Worm (Caenorhabditis elegans) whole organism, L4/young adult: Measurements from ENCODE around the gene jkk-1.

Experiments used
- W03F9.2 ChIP-seq: fragments of 150-350 bp; optimal IDR thresholded peaks from 2 replicates; lab custom pipeline; 2014; ENCODE audit warnings: missing biosample characterization, missing genetic modification characterization
- dao-5 ChIP-seq: sonication (generic microtip); optimal IDR thresholded peaks from 2 replicates; lab custom pipeline; 2016; ENCODE audit warnings: missing genotype, missing genetic modification characterization, moderate library complexity, missing compliant biosample characterization
- him-1 ChIP-seq: sonication (generic microtip); optimal IDR thresholded peaks from 2 replicates; lab custom pipeline; 2016; ENCODE audit warnings: missing genotype, missing genetic modification reagents, missing genetic modification characterization, missing compliant biosample characterization

DNA sequence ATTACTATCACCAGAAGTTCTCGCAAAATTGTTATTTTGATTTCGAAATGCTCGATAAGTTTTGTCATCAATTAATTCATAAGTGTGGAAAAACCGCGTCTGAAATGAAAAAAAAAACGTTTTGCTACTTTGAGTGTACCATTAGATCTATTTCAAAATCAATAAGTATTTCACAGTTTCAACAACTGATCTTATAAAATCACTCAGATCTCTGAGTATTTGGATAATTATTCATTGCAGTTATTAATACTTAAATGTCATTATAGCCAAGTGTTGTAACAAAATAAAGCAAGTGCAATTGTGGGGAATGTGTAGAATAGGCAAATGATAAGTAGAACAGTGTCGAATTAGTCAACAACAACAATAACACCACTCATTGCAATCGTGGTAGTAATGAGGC is 38.1 kb downstream of the jkk-1 start, which contains the start of gene C03F11.4:
- TF ChIP-seq W03F9.2 (tag; lab: Kevin White, UChicago) = no peak
- no peak for TF ChIP-seq him-1 (tag; lab: Kevin White, UChicago)
- no peak for TF ChIP-seq dao-5 (tag; lab: Kevin White, UChicago)
